Worm (Caenorhabditis elegans): ENCODE measurements around the gene trd-1.

trd-1 gene

DNA sequence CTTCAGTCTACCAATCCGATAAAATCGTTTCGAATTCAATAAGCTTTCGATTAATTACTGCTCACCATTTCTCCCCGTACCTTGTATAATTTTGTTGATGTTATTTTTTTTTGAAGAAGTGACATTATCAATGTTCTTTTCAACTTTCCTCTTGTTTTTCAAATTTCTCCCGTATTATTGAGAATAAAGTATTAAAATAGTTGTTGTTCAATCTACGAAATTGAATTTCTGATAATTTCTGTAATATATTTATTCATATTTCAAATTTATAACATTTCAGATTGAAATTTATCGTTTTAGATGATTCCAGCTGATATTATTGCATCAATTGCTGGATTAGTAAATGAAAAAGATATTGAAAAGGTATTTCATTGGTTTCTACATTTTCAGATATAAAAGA lies at the start of gene trd-1:
Gene trd-1 (plus strand): TSS at position 301 of the 400 bp plus-strand sequence.
- TF ChIP-seq sox-4 (tag; optimal IDR thresholded peaks at IDR 0.05), result no peak
- no peak for TF ChIP-seq F13H6.1 (tag; optimal IDR thresholded peaks at IDR 0.05)
- TF ChIP-seq pros-1 (tag; optimal IDR thresholded peaks at IDR 0.05), result no peak
- no peak for TF ChIP-seq pax-1 (tag; optimal IDR thresholded peaks at IDR 0.05)
- no peak for TF ChIP-seq lin-11 (tag; optimal IDR thresholded peaks at IDR 0.05)
- no peak for TF ChIP-seq ceh-34 (tag; optimal IDR thresholded peaks at IDR 0.05)
- TF ChIP-seq syd-9 (tag; optimal IDR thresholded peaks at IDR 0.05), result no peak
- TF ChIP-seq unc-86 (tag; optimal IDR thresholded peaks at IDR 0.05), result no peak
- TF ChIP-seq hlh-8 (tag; optimal IDR thresholded peaks at IDR 0.05), result no peak

DNA sequence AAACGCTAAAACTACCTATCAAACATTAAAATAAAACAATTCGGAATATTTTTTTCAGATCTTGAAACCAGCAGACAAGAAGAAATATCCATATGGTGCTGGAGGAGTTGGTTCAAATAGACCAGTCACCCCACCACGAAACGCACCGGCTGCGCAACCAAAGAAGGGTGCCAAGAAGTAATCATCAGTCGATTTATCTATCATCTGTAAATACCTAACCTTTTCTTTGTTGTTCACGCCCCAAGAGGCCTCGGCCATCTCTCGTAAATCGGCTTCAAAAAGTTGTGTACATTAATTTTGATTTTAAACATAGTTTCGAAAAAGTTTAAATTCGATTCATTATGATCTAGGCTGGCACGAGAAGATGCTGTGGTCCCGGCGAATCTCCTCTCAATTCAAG lies 48.0 kb upstream of the trd-1 start:
- no peak for TF ChIP-seq K09A11.1 (tag; optimal IDR thresholded peaks at IDR 0.05; ENCODE audit: insufficient read depth)
- TF ChIP-seq pag-3 (tag; optimal IDR thresholded peaks at IDR 0.05; ENCODE audit: borderline replicate concordance), result no peak
- no peak for TF ChIP-seq ceh-24 (tag; optimal IDR thresholded peaks at IDR 0.05)
- TF ChIP-seq npax-4 (tag; optimal IDR thresholded peaks at IDR 0.05), result no peak
- no peak for TF ChIP-seq Y22D7AL.16 (tag; optimal IDR thresholded peaks at IDR 0.05)
- TF ChIP-seq fax-1 (tag; optimal IDR thresholded peaks at IDR 0.05), result no peak
- TF ChIP-seq zip-5 (tag; optimal IDR thresholded peaks at IDR 0.05), result no peak
- TF ChIP-seq ceh-30 (tag; optimal IDR thresholded peaks at IDR 0.05), result no peak
- TF ChIP-seq ref-2 (tag; optimal IDR thresholded peaks at IDR 0.05), result no peak
- no peak for TF ChIP-seq K02D7.2 (tag; optimal IDR thresholded peaks at IDR 0.05)
- no peak for TF ChIP-seq hlh-15 (tag; optimal IDR thresholded peaks at IDR 0.05)
- TF ChIP-seq ztf-16 (tag; optimal IDR thresholded peaks at IDR 0.05), result no peak
- TF ChIP-seq fkh-6 (tag; optimal IDR thresholded peaks at IDR 0.05), result no peak
- no peak for TF ChIP-seq unc-55 (GFP tag; optimal IDR thresholded peaks at IDR 0.05)
- TF ChIP-seq pha-4 (tag; optimal IDR thresholded peaks at IDR 0.05), result no peak
- no peak for TF ChIP-seq syd-9 (tag; optimal IDR thresholded peaks at IDR 0.05)
- no peak for TF ChIP-seq ceh-31 (tag; optimal IDR thresholded peaks at IDR 0.05)
- TF ChIP-seq ceh-18 (tag; optimal IDR thresholded peaks at IDR 0.05), result no peak
- no peak for TF ChIP-seq ceh-19 (GFP tag; optimal IDR thresholded peaks at IDR 0.05)

ce11 chrIII:7338693-7339092 lies 47.3 kb upstream of the trd-1 start, which contains the start of gene kap-1:
Gene kap-1 (plus strand): TSS chrIII:7338835.
- TF ChIP-seq ceh-9 (tag; optimal IDR thresholded peaks at IDR 0.05), result no peak
- TF ChIP-seq unc-3 (GFP tag; conservative IDR thresholded peaks at IDR 0.05), result no peak
- TF ChIP-seq unc-3 (tag; optimal IDR thresholded peaks at IDR 0.05), result no peak
- no peak for TF ChIP-seq che-1 (tag; optimal IDR thresholded peaks at IDR 0.05)
- TF ChIP-seq ceh-48 (tag; optimal IDR thresholded peaks at IDR 0.05), result peak; percentile 40
- TF ChIP-seq hlh-15 (tag; optimal IDR thresholded peaks at IDR 0.05), result no peak
- TF ChIP-seq T23F11.4 (GFP tag; optimal IDR thresholded peaks at IDR 0.05), result no peak
- TF ChIP-seq ceh-19 (GFP tag; optimal IDR thresholded peaks at IDR 0.05), result no peak
- TF ChIP-seq pha-2 (tag; optimal IDR thresholded peaks at IDR 0.05), result no peak

- no peak for TF ChIP-seq nhr-11 (tag; optimal IDR thresholded peaks at IDR 0.05)
- no peak for TF ChIP-seq lim-6 (tag; optimal IDR thresholded peaks at IDR 0.05)
- TF ChIP-seq ztf-16 (tag; optimal IDR thresholded peaks at IDR 0.05), result no peak
- no peak for TF ChIP-seq syd-9 (tag; optimal IDR thresholded peaks at IDR 0.05)
- TF ChIP-seq ceh-24 (tag; optimal IDR thresholded peaks at IDR 0.05), result no peak
- TF ChIP-seq pros-1 (tag; optimal IDR thresholded peaks at IDR 0.05), result no peak
- no peak for TF ChIP-seq ceh-18 (tag; optimal IDR thresholded peaks at IDR 0.05)
- no peak for TF ChIP-seq unc-3 (GFP tag; conservative IDR thresholded peaks at IDR 0.05)
- TF ChIP-seq unc-3 (tag; optimal IDR thresholded peaks at IDR 0.05), result no peak
- TF ChIP-seq sox-2 (GFP tag; IDR thresholded peaks at IDR 0.05), result no peak
- TF ChIP-seq mec-3 (tag; optimal IDR thresholded peaks at IDR 0.05; ENCODE audit: borderline replicate concordance), result no peak
- TF ChIP-seq fkh-6 (tag; optimal IDR thresholded peaks at IDR 0.05), result no peak
- no peak for TF ChIP-seq elt-2 (tag; optimal IDR thresholded peaks at IDR 0.05)
- TF ChIP-seq unc-55 (GFP tag; optimal IDR thresholded peaks at IDR 0.05), result no peak
Observed at ce11 chrIII:7339138-7339537, 46.9 kb upstream of the trd-1 start.

All from whole organism, late embryonic.